Fruit fly (Drosophila melanogaster): ENCODE measurements around the gene CG4467.

CG4467 gene

DNA sequence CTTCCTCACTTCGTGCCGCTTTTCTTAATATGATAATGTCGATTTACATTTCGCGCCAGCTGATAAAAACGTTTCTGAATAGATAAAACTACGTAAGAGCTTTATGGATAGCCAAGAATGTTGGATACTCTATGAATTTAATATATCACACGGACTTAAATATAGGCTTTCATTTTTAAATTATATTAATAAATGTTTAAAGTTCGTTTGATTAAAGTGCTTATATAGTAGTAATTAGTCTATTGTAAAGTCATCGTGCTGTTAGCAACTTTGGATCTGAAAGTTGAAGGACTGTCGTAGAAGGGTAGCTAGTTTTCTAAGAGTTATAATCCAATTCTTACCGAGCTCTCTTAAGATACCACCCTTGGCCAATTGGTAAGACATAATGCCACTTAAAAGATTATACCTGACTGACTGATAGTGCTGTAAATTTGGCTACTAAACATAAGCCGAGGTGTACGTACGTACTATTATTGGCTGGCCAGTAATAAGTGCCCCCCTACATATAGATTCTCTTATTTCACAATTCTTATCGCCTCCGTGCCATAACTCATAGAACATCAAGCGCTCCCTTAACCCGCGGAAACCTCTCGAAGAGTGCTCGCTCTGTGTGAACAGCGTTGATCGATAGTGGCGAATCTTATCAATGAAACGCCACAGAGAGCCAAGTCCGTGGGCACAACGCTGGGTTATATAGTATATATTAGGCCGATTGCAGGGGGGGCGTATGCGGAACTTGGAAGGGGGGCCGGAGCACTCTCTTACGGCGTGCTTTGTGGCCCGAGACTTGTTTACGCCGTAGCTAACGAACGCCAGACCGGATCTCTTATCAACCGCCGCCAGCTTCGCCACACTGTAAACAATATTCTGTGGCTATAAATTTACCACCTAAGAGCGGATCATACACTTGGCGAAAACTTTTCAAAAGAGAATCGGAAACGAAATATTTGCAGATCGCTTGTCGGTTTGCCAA is 38.2 kb downstream of the CG4467 start (continued):
- peak; percentile 4 for TF ChIP-seq CG6276 (GFP tag; optimal IDR thresholded peaks at IDR 0.05)
- no peak for TF ChIP-seq CG6808 (GFP tag; optimal IDR thresholded peaks at IDR 0.05)
- TF ChIP-seq CG31627 (GFP tag; optimal IDR thresholded peaks at IDR 0.05) = peak; percentile 16
- TF ChIP-seq CG11762 (GFP tag; optimal IDR thresholded peaks at IDR 0.05; ENCODE audit: insufficient read depth) = no peak

- no peak for TF ChIP-seq achi (GFP tag; optimal IDR thresholded peaks at IDR 0.05)
- no peak for TF ChIP-seq Sox102F (GFP tag; optimal IDR thresholded peaks at IDR 0.05)
- TF ChIP-seq fd85E (GFP tag; optimal IDR thresholded peaks at IDR 0.05) = no peak
- TF ChIP-seq CG16779 (tag; optimal IDR thresholded peaks at IDR 0.05) = no peak
- no peak for TF ChIP-seq CG1621 (tag; optimal IDR thresholded peaks at IDR 0.05)
- no peak for TF ChIP-seq eg (GFP tag; IDR thresholded peaks at IDR 0.05)
- no peak for TF ChIP-seq CG6792 (GFP tag; optimal IDR thresholded peaks at IDR 0.05)
- no peak for TF ChIP-seq Hr4 (GFP tag; optimal IDR thresholded peaks at IDR 0.05)
- TF ChIP-seq CG8119 (GFP tag; IDR thresholded peaks at IDR 0.05) = no peak
- TF ChIP-seq Smox (GFP tag; optimal IDR thresholded peaks at IDR 0.05) = no peak
- TF ChIP-seq vri (GFP tag; optimal IDR thresholded peaks at IDR 0.05) = no peak
- TF ChIP-seq Sox14 (GFP tag; optimal IDR thresholded peaks at IDR 0.05) = no peak
- TF ChIP-seq Ets96B (tag; optimal IDR thresholded peaks at IDR 0.05) = no peak
- no peak for TF ChIP-seq CG6276 (GFP tag; optimal IDR thresholded peaks at IDR 0.05)
Observed at dm6 chr3R:23207254-23207653, 41.4 kb downstream of the CG4467 start.

DNA sequence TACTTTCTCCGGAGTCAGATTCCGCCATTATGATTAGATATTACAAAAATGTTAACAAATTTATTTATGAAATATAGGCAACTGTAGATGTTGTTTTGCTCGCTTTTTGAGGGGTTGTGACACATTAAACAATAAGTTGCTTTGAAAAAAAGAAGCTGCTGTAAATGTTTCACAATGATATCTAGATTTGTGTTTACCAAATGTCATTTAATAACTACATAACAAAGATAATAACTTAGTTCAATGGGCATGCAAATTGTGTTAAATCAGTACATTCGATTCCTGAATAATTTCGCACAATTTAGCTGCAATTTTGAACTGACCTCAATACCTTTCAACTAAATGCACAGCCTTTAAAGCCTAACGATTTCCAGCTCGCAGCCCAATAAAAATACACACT is 44.8 kb downstream of the CG4467 start, which contains the start of gene fzo:
Gene fzo, minus strand, starts transcription at position 101 of the 400 bp plus-strand sequence.
- TF ChIP-seq CG6276 (GFP tag; optimal IDR thresholded peaks at IDR 0.05) (no peak), Sox14 (GFP tag; optimal IDR thresholded peaks at IDR 0.05) (no peak)

DNA sequence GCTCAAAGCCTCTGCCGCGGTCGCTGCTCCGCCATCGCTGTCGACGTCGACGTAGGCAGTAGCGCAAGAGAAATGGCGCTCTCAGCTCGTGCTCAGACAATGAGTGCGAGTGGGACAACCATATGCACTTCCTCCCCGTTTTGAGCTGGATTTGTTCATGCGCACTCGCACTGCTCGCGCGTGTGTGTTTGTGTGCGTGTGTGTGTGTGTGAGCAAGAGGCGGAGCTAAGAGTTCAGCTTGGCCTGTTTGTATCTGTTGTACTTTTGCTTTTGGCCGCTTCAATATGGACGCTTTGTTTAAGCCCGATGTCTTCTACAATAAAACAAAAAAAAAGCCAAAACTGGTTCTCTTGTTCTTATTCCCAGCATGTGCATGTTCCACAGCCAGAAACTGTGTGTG is 47.6 kb downstream of the CG4467 start:
- no peak for TF ChIP-seq Eip93F (GFP tag; optimal IDR thresholded peaks at IDR 0.05)
- TF ChIP-seq cyc (GFP tag; optimal IDR thresholded peaks at IDR 0.05) = no peak
- TF ChIP-seq dsx (GFP tag; optimal IDR thresholded peaks at IDR 0.05; ENCODE audit: poor library complexity, severe bottlenecking) = no peak
- no peak for TF ChIP-seq CG32006 (GFP tag; optimal IDR thresholded peaks at IDR 0.05)
- no peak for TF ChIP-seq fd59A (GFP tag; optimal IDR thresholded peaks at IDR 0.05)
- TF ChIP-seq CG3919 (GFP tag; optimal IDR thresholded peaks at IDR 0.05) = no peak
- no peak for TF ChIP-seq CG34406 (GFP tag; optimal IDR thresholded peaks at IDR 0.05)
- TF ChIP-seq CG11294 (GFP tag; IDR thresholded peaks at IDR 0.05) = no peak
- peak; percentile 74 for TF ChIP-seq Eip78C (GFP tag)
- no peak for TF ChIP-seq CG4318 (GFP tag; optimal IDR thresholded peaks at IDR 0.05)
- peak; percentile 25 for TF ChIP-seq lz (GFP tag; optimal IDR thresholded peaks at IDR 0.05)
- no peak for TF ChIP-seq CG9139 (GFP tag; optimal IDR thresholded peaks at IDR 0.05)
- TF ChIP-seq net (GFP tag; optimal IDR thresholded peaks at IDR 0.05) = peak; percentile 20
- TF ChIP-seq CG16779 (tag; optimal IDR thresholded peaks at IDR 0.05) = no peak
- no peak for TF ChIP-seq CG8632 (GFP tag; optimal IDR thresholded peaks at IDR 0.05)
- no peak for TF ChIP-seq spab (GFP tag; optimal IDR thresholded peaks at IDR 0.05)
- TF ChIP-seq CG8119 (GFP tag; IDR thresholded peaks at IDR 0.05) = no peak; the same call in 2 of the 3 replicates
- TF ChIP-seq Hr39 (GFP tag; optimal IDR thresholded peaks at IDR 0.05) = no peak
- TF ChIP-seq CG11902 (GFP tag; optimal IDR thresholded peaks at IDR 0.05) = no peak
- no peak for TF ChIP-seq Sox102F (GFP tag; optimal IDR thresholded peaks at IDR 0.05)
- TF ChIP-seq CG6163 (GFP tag; IDR thresholded peaks at IDR 0.05) = peak; percentile 76
- no peak for TF ChIP-seq topi (GFP tag; optimal IDR thresholded peaks at IDR 0.05)
- peak; percentile 15 for TF ChIP-seq CG6792 (GFP tag; optimal IDR thresholded peaks at IDR 0.05)
- TF ChIP-seq Sox14 (GFP tag; optimal IDR thresholded peaks at IDR 0.05) = peak; percentile 78
- peak; percentile 13 for TF ChIP-seq CG6808 (GFP tag; optimal IDR thresholded peaks at IDR 0.05)
- TF ChIP-seq CG6854 (GFP tag; optimal IDR thresholded peaks at IDR 0.05) = peak; percentile 82
- no peak for TF ChIP-seq CG1621 (tag; optimal IDR thresholded peaks at IDR 0.05)
- 0 out of 2 replicates have a peak, but pooled peaks have one; percentile 16 for TF ChIP-seq CG15336 (GFP tag; IDR thresholded peaks at IDR 0.05)
- TF ChIP-seq CG3032 (tag; optimal IDR thresholded peaks at IDR 0.05) = no peak
- TF ChIP-seq Eip75B (GFP tag; optimal IDR thresholded peaks at IDR 0.05) = no peak
- peak; percentile 45 for TF ChIP-seq Blimp-1 (GFP tag; optimal IDR thresholded peaks at IDR 0.05)
- no peak for TF ChIP-seq OdsH (GFP tag; optimal IDR thresholded peaks at IDR 0.05)
- no peak for TF ChIP-seq Smox (GFP tag; optimal IDR thresholded peaks at IDR 0.05)
- TF ChIP-seq Sox15 (GFP tag; optimal IDR thresholded peaks at IDR 0.05) = no peak
